Fruit fly (Drosophila melanogaster): ENCODE measurements around the gene Dnali1.

Dnali1 gene

DNA sequence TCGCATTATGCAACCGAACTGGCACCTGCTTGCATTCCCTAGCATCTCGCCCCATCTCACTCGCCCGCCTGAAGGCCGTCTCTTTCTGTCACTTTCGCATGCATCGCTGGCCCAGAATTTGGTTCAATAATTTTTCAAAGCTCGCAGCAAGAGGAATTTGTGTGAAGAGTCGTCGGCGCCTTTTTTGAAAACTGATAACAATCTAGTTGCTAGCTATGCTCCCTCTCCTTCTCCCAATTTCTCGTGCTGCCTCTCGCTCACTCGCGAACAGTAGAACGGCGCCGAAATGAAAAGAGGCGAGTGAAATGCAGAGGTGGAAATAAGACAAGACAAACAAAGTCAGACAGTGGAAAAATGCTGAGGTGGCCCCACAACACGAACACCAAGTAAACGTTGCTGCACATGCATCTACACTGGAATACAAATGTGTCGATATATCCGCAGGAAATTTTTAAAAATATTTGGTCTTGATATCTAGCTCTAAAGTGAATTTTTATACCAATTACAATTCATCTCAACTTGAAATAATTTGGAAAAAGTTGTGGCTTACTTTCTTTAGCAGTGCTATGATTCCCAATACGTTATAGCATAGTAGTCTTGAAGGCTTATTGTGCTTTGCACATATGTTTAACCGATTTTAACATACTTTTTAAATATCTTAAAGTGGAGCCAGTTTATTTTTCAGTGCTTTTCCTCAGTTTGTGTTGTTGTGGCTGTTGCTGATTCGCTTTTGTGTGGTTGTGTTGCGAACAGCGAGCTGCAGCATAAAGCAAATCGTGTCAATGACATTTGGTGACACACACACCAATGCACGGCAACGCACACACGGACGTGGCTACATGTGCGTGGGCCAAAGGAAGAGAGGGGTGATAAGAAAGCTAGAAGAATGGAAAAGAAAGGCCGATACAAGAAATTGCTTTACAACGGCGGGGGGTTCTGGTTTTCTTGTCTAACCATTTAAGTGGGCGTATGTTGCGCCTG lies 41.9 kb downstream of the Dnali1 start (continued):
- TF ChIP-seq CG13624 (GFP tag; optimal IDR thresholded peaks at IDR 0.05): no peak
- peak; percentile 46; the same call in 1 of the 2 replicates for TF ChIP-seq Nf-YA (GFP tag; IDR thresholded peaks at IDR 0.05)
- TF ChIP-seq Ravus (GFP tag; IDR thresholded peaks at IDR 0.05): no peak
- peak; percentile 32 for TF ChIP-seq Jarid2 (GFP tag; optimal IDR thresholded peaks at IDR 0.05)
- TF ChIP-seq crc (GFP tag; optimal IDR thresholded peaks at IDR 0.05): peak; percentile 56
- TF ChIP-seq CG8765 (GFP tag; IDR thresholded peaks at IDR 0.05): no peak
- TF ChIP-seq ttk (GFP tag; IDR thresholded peaks at IDR 0.05): peak; percentile 51; the same call in 1 of the 2 replicates
- peak; percentile 4 for TF ChIP-seq HmgZ (tag; optimal IDR thresholded peaks at IDR 0.05)
- peak; percentile 53 for TF ChIP-seq Sry-β (GFP tag; optimal IDR thresholded peaks at IDR 0.05)
- peak; percentile 79 for TF ChIP-seq oc (tag; optimal IDR thresholded peaks at IDR 0.05)
- TF ChIP-seq CG11504 (tag; optimal IDR thresholded peaks at IDR 0.05): peak; percentile 89
- no peak for TF ChIP-seq lov (optimal IDR thresholded peaks at IDR 0.05)
- peak; percentile 56; the same call in 1 of the 3 replicates for TF ChIP-seq lov (GFP tag; IDR thresholded peaks at IDR 0.05)
- no peak for TF ChIP-seq tna (GFP tag; IDR thresholded peaks at IDR 0.05; ENCODE audit: partially characterized antibody)
- peak; percentile 95 for TF ChIP-seq nmo (GFP tag; optimal IDR thresholded peaks at IDR 0.05)
- TF ChIP-seq CG18476 (GFP tag; optimal IDR thresholded peaks at IDR 0.05): peak; percentile 65
- TF ChIP-seq CG12299 (tag; optimal IDR thresholded peaks at IDR 0.05): peak; percentile 71
- TF ChIP-seq Bgb (GFP tag; IDR thresholded peaks at IDR 0.05; ENCODE audit: partially characterized antibody): no peak
- TF ChIP-seq CG15696 (tag; optimal IDR thresholded peaks at IDR 0.05): peak; percentile 30
- peak; percentile 25 for TF ChIP-seq Dek (tag; optimal IDR thresholded peaks at IDR 0.05)
- no peak for TF ChIP-seq CG11456 (GFP tag; IDR thresholded peaks at IDR 0.05)
- no peak for TF ChIP-seq CG17912 (GFP tag; optimal IDR thresholded peaks at IDR 0.05)
- no peak for TF ChIP-seq CG14014 (GFP tag; IDR thresholded peaks at IDR 0.05)
- TF ChIP-seq CG1602 (GFP tag; optimal IDR thresholded peaks at IDR 0.05): peak; percentile 77
- TF ChIP-seq zf30C (GFP tag; optimal IDR thresholded peaks at IDR 0.05): peak; percentile 62
- no peak for TF ChIP-seq klu (GFP tag; IDR thresholded peaks at IDR 0.05)
- peak; percentile 20 for TF ChIP-seq scrt (GFP tag; optimal IDR thresholded peaks at IDR 0.05)
- TF ChIP-seq CG10147 (GFP tag; optimal IDR thresholded peaks at IDR 0.05): peak; percentile 54
- TF ChIP-seq br (optimal IDR thresholded peaks at IDR 0.05): no peak
- TF ChIP-seq Poxn (GFP tag; IDR thresholded peaks at IDR 0.05): no peak
- no peak for TF ChIP-seq eyg (GFP tag; optimal IDR thresholded peaks at IDR 0.05)
- 0 out of 2 replicates have a peak, but pooled peaks have one; percentile 14 for TF ChIP-seq CG3847 (GFP tag; IDR thresholded peaks at IDR 0.05)
- peak; percentile 79 for TF ChIP-seq CG30431 (GFP tag; optimal IDR thresholded peaks at IDR 0.05)
- TF ChIP-seq Hmx (GFP tag; optimal IDR thresholded peaks at IDR 0.05): no peak
- no peak for TF ChIP-seq Trl (optimal IDR thresholded peaks at IDR 0.05)
- peak; percentile 75 for TF ChIP-seq Trl (GFP tag; optimal IDR thresholded peaks at IDR 0.05)
- TF ChIP-seq Gsc (GFP tag; IDR thresholded peaks at IDR 0.05): peak; percentile 45; the same call in 1 of the 2 replicates
- peak; percentile 95 for TF ChIP-seq CG2712 (tag; optimal IDR thresholded peaks at IDR 0.05)
- peak; percentile 69 for TF ChIP-seq Abd-B (GFP tag; optimal IDR thresholded peaks at IDR 0.05)
- no peak for TF ChIP-seq pita (GFP tag; optimal IDR thresholded peaks at IDR 0.05)
- TF ChIP-seq CG6175 (GFP tag; IDR thresholded peaks at IDR 0.05): no peak
- no peak for TF ChIP-seq caup (GFP tag; optimal IDR thresholded peaks at IDR 0.05; ENCODE audit: severe bottlenecking)
- no peak for TF ChIP-seq hkb (optimal IDR thresholded peaks at IDR 0.05)
- peak; percentile 44 for TF ChIP-seq hkb (GFP tag; IDR thresholded peaks at IDR 0.05)
- peak; percentile 65 for TF ChIP-seq NC2α (GFP tag; optimal IDR thresholded peaks at IDR 0.05)
- peak; percentile 5 for TF ChIP-seq maf-S (GFP tag; optimal IDR thresholded peaks at IDR 0.05)
- TF ChIP-seq Atf3 (GFP tag; optimal IDR thresholded peaks at IDR 0.05): peak; percentile 80
- TF ChIP-seq chif (GFP tag; optimal IDR thresholded peaks at IDR 0.05): peak; percentile 65 to 87
- TF ChIP-seq Camta (GFP tag; optimal IDR thresholded peaks at IDR 0.05): peak; percentile 82

All from whole organism, embryonic.